Fruit fly (Drosophila melanogaster) whole organism, pupa: Measurements from ENCODE around the gene Jon99Ciii.

Experiments
- CG15710 ChIP-seq: fragments of 200-800 bp; sonication (Bioruptor generic); optimal IDR thresholded peaks from 2 replicates; lab custom pipeline; 2018; ENCODE audit warnings: missing biosample characterization, mild to moderate bottlenecking, missing genetic modification characterization, moderate library complexity
- CG8159 ChIP-seq: fragments of 200-800 bp; sonication (Bioruptor generic); optimal IDR thresholded peaks from 3 replicates; lab custom pipeline; 2018; ENCODE audit warnings: missing biosample characterization, mild to moderate bottlenecking, missing genetic modification characterization, moderate library complexity
- CG8301 ChIP-seq: fragments of 200-800 bp; sonication (Bioruptor generic); optimal IDR thresholded peaks from 2 replicates; lab custom pipeline; 2018; ENCODE audit warnings: missing biosample characterization, mild to moderate bottlenecking, missing genetic modification characterization
- CG9948 ChIP-seq: fragments of 200-800 bp; sonication (Bioruptor generic); optimal IDR thresholded peaks from 2 replicates; lab custom pipeline; 2018; ENCODE audit warnings: missing biosample characterization, mild to moderate bottlenecking, missing genetic modification characterization, moderate library complexity
- D1 ChIP-seq: fragments of 200-800 bp; sonication (Bioruptor generic); optimal IDR thresholded peaks from 2 replicates; lab custom pipeline; 2018; ENCODE audit warnings: missing biosample characterization, mild to moderate bottlenecking, missing genetic modification characterization, moderate library complexity
- EcR ChIP-seq: fragments of 200-800 bp; sonication (Bioruptor generic); optimal IDR thresholded peaks from 3 replicates; lab custom pipeline; 2019; ENCODE audit warnings: missing biosample characterization, missing genetic modification characterization, mild to moderate bottlenecking, moderate library complexity, missing genetic modification reagents
- Snoo ChIP-seq: fragments of 200-800 bp; sonication (Bioruptor generic); optimal IDR thresholded peaks from 3 replicates; lab custom pipeline; 2017; ENCODE audit warnings: missing biosample characterization, mild to moderate bottlenecking, missing genetic modification characterization, inconsistent platforms

- TF ChIP-seq CG9948 (tag; lab: Kevin White, UChicago) (no peak), D1 (no peak), CG8159 (tag; lab: Kevin White, UChicago) (no peak), EcR (no peak), Snoo (tag; lab: Kevin White, UChicago) (no peak), CG15710 (tag; lab: Kevin White, UChicago) (no peak), CG8301 (tag; lab: Kevin White, UChicago) (no peak)
Measured at dm6 chr3R:29893030-29893429, 29.0 kb upstream of the Jon99Ciii start.
